Worm (Caenorhabditis elegans): ENCODE data around the gene C29A12.6.

ce11 chrV:10889036-10889435, 42.0 kb downstream of the C29A12.6 start, which contains the start of gene F32D8.11:
- no peak for TF ChIP-seq lin-39 (tag; optimal IDR thresholded peaks at IDR 0.05)
- TF ChIP-seq nhr-23 (tag; optimal IDR thresholded peaks at IDR 0.05): no peak
- TF ChIP-seq eor-1 (tag; optimal IDR thresholded peaks at IDR 0.05): no peak
